Fruit fly (Drosophila melanogaster) whole organism, prepupa: ENCODE measurements around the gene CG13309.

Experiments used
- Blimp-1 ChIP-seq: fragments of 200-800 bp; sonication (Bioruptor generic); optimal IDR thresholded peaks from 3 replicates; lab custom pipeline; 2017; ENCODE audit warnings: missing biosample characterization, missing genetic modification characterization, mild to moderate bottlenecking, moderate library complexity, missing genetic modification reagents
- CG10669 ChIP-seq: fragments of 200-800 bp; sonication (Bioruptor generic); optimal IDR thresholded peaks from 3 replicates; lab custom pipeline; 2018; ENCODE audit warnings: missing biosample characterization, mild to moderate bottlenecking, missing genetic modification characterization, moderate library complexity
- CG11294 ChIP-seq: fragments of 200-800 bp; sonication (Bioruptor generic); IDR thresholded peaks from 2 replicates; pipeline ENCODE4 v1.3.6; 2022; ENCODE audit warnings: missing biosample characterization, missing genetic modification characterization
- CG11762 ChIP-seq: fragments of 200-800 bp; sonication (Bioruptor generic); optimal IDR thresholded peaks from 3 replicates; lab custom pipeline; 2016; ENCODE audit warnings: missing biosample characterization, missing genetic modification characterization; ENCODE audit not compliant: insufficient read depth
- CG11902 ChIP-seq: fragments of 200-800 bp; sonication (Bioruptor generic); optimal IDR thresholded peaks from 3 replicates; lab custom pipeline; 2016; ENCODE audit warnings: missing biosample characterization, missing genetic modification characterization
- CG15336 ChIP-seq: fragments of 200-800 bp; sonication (Bioruptor generic); IDR thresholded peaks from 2 replicates; pipeline ENCODE4 v1.3.6; 2022; ENCODE audit warnings: missing biosample characterization, missing genetic modification characterization
- CG1621 ChIP-seq: fragments of 200-800 bp; sonication (Bioruptor generic); optimal IDR thresholded peaks from 3 replicates; lab custom pipeline; 2018; ENCODE audit warnings: missing biosample characterization, mild to moderate bottlenecking, missing genetic modification characterization
- CG16779 ChIP-seq: fragments of 200-800 bp; sonication (Bioruptor generic); optimal IDR thresholded peaks from 3 replicates; lab custom pipeline; 2017; ENCODE audit warnings: missing biosample characterization, mild to moderate bottlenecking, missing genetic modification characterization
- CG3032 ChIP-seq: fragments of 200-800 bp; optimal IDR thresholded peaks from 2 replicates; lab custom pipeline; 2019; ENCODE audit warnings: missing biosample characterization, mild to moderate bottlenecking, missing genetic modification characterization, moderate library complexity
- CG32006 ChIP-seq: fragments of 200-800 bp; sonication (Bioruptor generic); optimal IDR thresholded peaks from 3 replicates; lab custom pipeline; 2017; ENCODE audit warnings: missing biosample characterization, mild to moderate bottlenecking, missing genetic modification characterization
- CG34406 ChIP-seq: fragments of 200-800 bp; sonication (Bioruptor generic); optimal IDR thresholded peaks from 3 replicates; lab custom pipeline; 2016; ENCODE audit warnings: missing biosample characterization, missing genetic modification characterization
- CG3919 ChIP-seq: fragments of 200-800 bp; sonication (Bioruptor generic); optimal IDR thresholded peaks from 3 replicates; lab custom pipeline; 2016; ENCODE audit warnings: missing biosample characterization, missing genetic modification characterization
- CG4318 ChIP-seq: fragments of 200-800 bp; sonication (Bioruptor generic); optimal IDR thresholded peaks from 3 replicates; lab custom pipeline; 2017; ENCODE audit warnings: missing biosample characterization, mild to moderate bottlenecking, missing genetic modification characterization
- CG6792 ChIP-seq: fragments of 200-800 bp; sonication (Bioruptor generic); optimal IDR thresholded peaks from 3 replicates; lab custom pipeline; 2016; ENCODE audit warnings: missing biosample characterization, missing genetic modification characterization
- CG6808 ChIP-seq: fragments of 200-800 bp; sonication (Bioruptor generic); optimal IDR thresholded peaks from 3 replicates; lab custom pipeline; 2017; ENCODE audit warnings: missing biosample characterization, missing genetic modification characterization, mild to moderate bottlenecking, moderate library complexity, missing genetic modification reagents
- CG6854 ChIP-seq: fragments of 200-800 bp; sonication (Bioruptor generic); optimal IDR thresholded peaks from 2 replicates; lab custom pipeline; 2017; ENCODE audit warnings: missing biosample characterization, mild to moderate bottlenecking, missing genetic modification characterization
- CG8119 ChIP-seq: fragments of 200-800 bp; sonication (Bioruptor generic); IDR thresholded peaks from 3 replicates; pipeline ENCODE4 v1.3.6; 2022; ENCODE audit warnings: missing biosample characterization, missing genetic modification characterization
- CG8319 ChIP-seq: fragments of 200-800 bp; sonication (Bioruptor generic); optimal IDR thresholded peaks from 3 replicates; lab custom pipeline; 2016; ENCODE audit warnings: missing biosample characterization, missing genetic modification characterization
- CG8632 ChIP-seq: fragments of 200-800 bp; sonication (Bioruptor generic); optimal IDR thresholded peaks from 3 replicates; lab custom pipeline; 2016; ENCODE audit warnings: missing biosample characterization, missing genetic modification characterization
- CG9139 ChIP-seq: fragments of 200-800 bp; sonication (Bioruptor generic); optimal IDR thresholded peaks from 3 replicates; lab custom pipeline; 2017; ENCODE audit warnings: missing biosample characterization, mild to moderate bottlenecking, missing genetic modification characterization
- Eip75B ChIP-seq: fragments of 200-800 bp; sonication (Bioruptor generic); optimal IDR thresholded peaks from 3 replicates; lab custom pipeline; 2016; ENCODE audit warnings: missing biosample characterization, missing genetic modification characterization
- Eip78C ChIP-seq: fragments of 200-800 bp; sonication (Bioruptor generic); peaks from one replicate; lab custom pipeline; 2016; ENCODE audit warnings: missing biosample characterization, missing genetic modification characterization
- Eip93F ChIP-seq: fragments of 200-800 bp; sonication (Bioruptor generic); optimal IDR thresholded peaks from 2 replicates; lab custom pipeline; 2016; ENCODE audit warnings: missing biosample characterization, mild to moderate bottlenecking, missing genetic modification characterization
- Ets21C ChIP-seq: fragments of 200-800 bp; sonication (Bioruptor generic); optimal IDR thresholded peaks from 3 replicates; lab custom pipeline; 2016; ENCODE audit warnings: missing biosample characterization, missing genetic modification characterization
- Ets96B ChIP-seq: fragments of 200-800 bp; optimal IDR thresholded peaks from 2 replicates; lab custom pipeline; 2019; ENCODE audit warnings: missing biosample characterization, mild to moderate bottlenecking, missing genetic modification characterization, moderate library complexity
- Gug ChIP-seq: fragments of 200-800 bp; sonication (Bioruptor generic); IDR thresholded peaks from 2 replicates; pipeline ENCODE4 v1.3.6; 2022; ENCODE audit warnings: missing biosample characterization, missing genetic modification characterization
- Hr4 ChIP-seq: fragments of 200-800 bp; sonication (Bioruptor generic); optimal IDR thresholded peaks from 3 replicates; lab custom pipeline; 2016; ENCODE audit warnings: missing biosample characterization, missing genetic modification characterization
- Lpt ChIP-seq: fragments of 200-800 bp; sonication (Bioruptor generic); optimal IDR thresholded peaks from 3 replicates; lab custom pipeline; 2016; ENCODE audit warnings: missing biosample characterization, missing genetic modification characterization
- Met ChIP-seq: fragments of 200-800 bp; sonication (Bioruptor generic); optimal IDR thresholded peaks from 3 replicates; lab custom pipeline; 2016; ENCODE audit warnings: missing biosample characterization, missing genetic modification characterization
- Smox ChIP-seq: fragments of 200-800 bp; sonication (Bioruptor generic); optimal IDR thresholded peaks from 3 replicates; lab custom pipeline; 2016; ENCODE audit warnings: missing biosample characterization, missing genetic modification characterization
- Sox14 ChIP-seq: fragments of 200-800 bp; sonication (Bioruptor generic); optimal IDR thresholded peaks from 3 replicates; lab custom pipeline; 2016; ENCODE audit warnings: missing biosample characterization, missing genetic modification characterization
- Sox15 ChIP-seq: fragments of 200-800 bp; sonication (Bioruptor generic); optimal IDR thresholded peaks from 3 replicates; lab custom pipeline; 2016; ENCODE audit warnings: missing biosample characterization, missing genetic modification characterization
- achi ChIP-seq: fragments of 200-800 bp; sonication (Bioruptor generic); optimal IDR thresholded peaks from 3 replicates; lab custom pipeline; 2016; ENCODE audit warnings: missing biosample characterization, missing genetic modification characterization
- acj6 ChIP-seq: fragments of 200-800 bp; sonication (Bioruptor generic); optimal IDR thresholded peaks from 3 replicates; lab custom pipeline; 2016; ENCODE audit warnings: missing biosample characterization, missing genetic modification characterization
- dsx ChIP-seq: fragments of 200-800 bp; optimal IDR thresholded peaks from 3 replicates; lab custom pipeline; 2019; ENCODE audit warnings: missing biosample characterization, mild to moderate bottlenecking, missing genetic modification characterization, moderate library complexity; ENCODE audit not compliant: poor library complexity, severe bottlenecking
- esn ChIP-seq: fragments of 200-800 bp; sonication (Bioruptor generic); optimal IDR thresholded peaks from 2 replicates; lab custom pipeline; 2016; ENCODE audit warnings: missing biosample characterization, mild to moderate bottlenecking, missing genetic modification characterization, moderate library complexity
- fkh ChIP-seq: fragments of 200-800 bp; sonication (Bioruptor generic); optimal IDR thresholded peaks from 3 replicates; lab custom pipeline; 2017; ENCODE audit warnings: missing biosample characterization, mild to moderate bottlenecking, missing genetic modification characterization, moderate library complexity
- net ChIP-seq: fragments of 200-800 bp; sonication (Bioruptor generic); optimal IDR thresholded peaks from 3 replicates; lab custom pipeline; 2016; ENCODE audit warnings: missing biosample characterization, missing genetic modification characterization
- pdm3 ChIP-seq: fragments of 200-800 bp; sonication (Bioruptor generic); optimal IDR thresholded peaks from 3 replicates; lab custom pipeline; 2016; ENCODE audit warnings: missing biosample characterization, missing genetic modification characterization
- spab ChIP-seq: fragments of 200-800 bp; sonication (Bioruptor generic); optimal IDR thresholded peaks from 2 replicates; lab custom pipeline; 2017; ENCODE audit warnings: missing biosample characterization, mild to moderate bottlenecking, missing genetic modification characterization, missing genetic modification reagents
- ss ChIP-seq, 2 experiments: fragments of 200-800 bp; sonication (Bioruptor generic); optimal IDR thresholded peaks; 2 replicates in 1 of 2; 3 replicates in 1 of 2; lab custom pipeline; 2017 to 2018; ENCODE audit warnings: mild to moderate bottlenecking in 2 of 2, missing biosample characterization in 2 of 2, missing genetic modification characterization in 2 of 2, moderate library complexity in 1 of 2
- svp ChIP-seq: fragments of 200-800 bp; sonication (Bioruptor generic); peaks from one replicate; lab custom pipeline; 2016; ENCODE audit warnings: missing biosample characterization, missing genetic modification characterization
- topi ChIP-seq: fragments of 200-800 bp; sonication (Bioruptor generic); optimal IDR thresholded peaks from 3 replicates; lab custom pipeline; 2016; ENCODE audit warnings: missing biosample characterization, missing genetic modification characterization
- vri ChIP-seq: fragments of 200-800 bp; sonication (Bioruptor generic); optimal IDR thresholded peaks from 3 replicates; lab custom pipeline; 2016; ENCODE audit warnings: missing biosample characterization, mild to moderate bottlenecking, missing genetic modification characterization

CG13309 gene

DNA sequence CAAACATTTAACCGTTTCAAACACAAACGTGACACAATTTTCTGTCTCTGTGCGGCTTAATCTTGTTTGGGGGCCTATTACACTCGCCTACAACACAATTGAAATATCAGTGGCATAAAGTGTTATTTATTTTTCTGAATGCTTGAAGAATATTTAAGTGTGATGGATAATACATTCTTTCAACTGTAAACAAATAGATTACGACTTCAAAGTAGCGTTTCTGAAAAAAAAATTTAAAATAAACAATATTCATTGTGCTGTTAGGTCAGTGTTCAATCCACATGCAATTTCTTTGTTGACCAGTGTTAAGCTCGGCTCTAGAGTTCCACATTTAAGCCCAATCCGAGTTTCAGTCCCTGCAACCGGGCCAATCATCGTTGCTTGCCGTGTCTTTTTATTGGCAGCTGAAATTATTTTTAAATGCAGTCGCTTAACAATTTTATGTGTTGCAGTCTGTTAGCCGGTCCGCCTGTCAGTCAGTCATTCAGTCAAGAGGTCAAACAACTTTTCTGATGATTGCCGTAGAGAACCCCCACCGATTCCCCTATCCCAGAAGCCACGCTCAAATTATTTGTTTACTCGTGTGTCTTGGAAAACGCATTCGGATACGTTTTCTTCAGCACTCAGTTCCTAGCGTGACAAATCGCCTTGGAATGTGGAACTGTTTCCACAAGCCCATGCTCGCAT, 37.1 kb upstream of the CG13309 start (continued):
- TF ChIP-seq CG8119 (GFP tag; lab: Robert Waterston, UW) = peak; percentile 88
- peak; percentile 10 for TF ChIP-seq topi (GFP tag; lab: Kevin White, UChicago)
- peak; percentile 56 for TF ChIP-seq spab (GFP tag; lab: Kevin White, UChicago)
- no peak for TF ChIP-seq Ets21C (GFP tag; lab: Kevin White, UChicago)
- TF ChIP-seq Ets96B (tag; lab: Kevin White, UChicago) = peak; percentile 64
- TF ChIP-seq dsx (GFP tag; lab: Kevin White, UChicago) = peak; percentile 47
- TF ChIP-seq achi = peak; percentile 66
- TF ChIP-seq CG1621 (tag; lab: Kevin White, UChicago) = peak; percentile 60
- peak; percentile 13 for TF ChIP-seq CG8319 (GFP tag; lab: Kevin White, UChicago)
- peak; percentile 47 for TF ChIP-seq CG11762 (GFP tag; lab: Kevin White, UChicago)
- TF ChIP-seq Sox14 (GFP tag; lab: Kevin White, UChicago) = peak; percentile 31
- peak; percentile 65 for TF ChIP-seq CG10669
- no peak for TF ChIP-seq Eip93F (GFP tag; lab: Kevin White, UChicago)
- peak; percentile 9 for TF ChIP-seq CG11902 (GFP tag; lab: Kevin White, UChicago)
- peak; percentile 1 for TF ChIP-seq CG9139 (GFP tag; lab: Kevin White, UChicago)
- peak; percentile 46 for TF ChIP-seq CG4318
- TF ChIP-seq Lpt (GFP tag; lab: Kevin White, UChicago) = peak; percentile 60
- peak; percentile 32 for TF ChIP-seq Eip75B
- peak; percentile 76 for TF ChIP-seq CG32006
- peak; percentile 70 for TF ChIP-seq net (GFP tag; lab: Kevin White, UChicago)
- peak; percentile 72 for TF ChIP-seq pdm3 (GFP tag; lab: Kevin White, UChicago)
- TF ChIP-seq CG16779 = no peak
- peak; percentile 69 for TF ChIP-seq CG3919 (GFP tag; lab: Kevin White, UChicago)
- TF ChIP-seq acj6 (GFP tag; lab: Kevin White, UChicago) = peak; percentile 60
- TF ChIP-seq esn (GFP tag; lab: Kevin White, UChicago) = peak; percentile 56
- peak; percentile 86 for TF ChIP-seq CG15336 (GFP tag; lab: Robert Waterston, UW)
- TF ChIP-seq CG6808 (GFP tag; lab: Kevin White, UChicago) = peak; percentile 49
- TF ChIP-seq fkh (GFP tag; lab: Kevin White, UChicago) = no peak
- no peak for TF ChIP-seq svp (GFP tag; lab: Kevin White, UChicago)
- peak; percentile 57 for TF ChIP-seq Gug
- peak; percentile 47 to 63 for TF ChIP-seq ss (GFP tag; optimal IDR thresholded peaks at IDR 0.05; lab: Kevin White, UChicago)
- TF ChIP-seq CG3032 = peak; percentile 58
- peak; percentile 56 for TF ChIP-seq CG6792 (GFP tag; lab: Kevin White, UChicago)
- peak; percentile 94 for TF ChIP-seq Eip78C (GFP tag; lab: Kevin White, UChicago)

DNA sequence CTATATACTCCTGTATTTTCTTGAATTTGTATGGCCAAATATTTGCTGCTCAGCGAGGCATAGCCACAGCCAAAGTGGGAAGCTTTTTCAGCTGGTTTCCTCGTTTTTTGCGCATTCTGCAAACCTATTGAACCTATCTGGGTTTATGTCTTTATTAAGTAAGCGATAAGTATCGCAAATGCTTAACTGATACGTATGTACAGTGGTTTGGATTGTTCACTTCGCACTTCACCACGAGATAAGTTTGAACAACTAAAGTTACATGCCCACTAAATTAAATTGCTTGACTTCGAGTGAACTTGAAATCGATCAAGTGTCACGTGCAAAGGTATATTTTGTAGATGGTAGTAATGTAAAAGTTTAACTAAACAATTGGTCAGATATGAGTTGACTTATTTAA, 36.5 kb upstream of the CG13309 start:
- TF ChIP-seq acj6 (GFP tag; lab: Kevin White, UChicago) (no peak), CG11294 (GFP tag; lab: Robert Waterston, UW) (no peak), vri (GFP tag; lab: Kevin White, UChicago) (peak; percentile 51), CG32006 (no peak)

DNA sequence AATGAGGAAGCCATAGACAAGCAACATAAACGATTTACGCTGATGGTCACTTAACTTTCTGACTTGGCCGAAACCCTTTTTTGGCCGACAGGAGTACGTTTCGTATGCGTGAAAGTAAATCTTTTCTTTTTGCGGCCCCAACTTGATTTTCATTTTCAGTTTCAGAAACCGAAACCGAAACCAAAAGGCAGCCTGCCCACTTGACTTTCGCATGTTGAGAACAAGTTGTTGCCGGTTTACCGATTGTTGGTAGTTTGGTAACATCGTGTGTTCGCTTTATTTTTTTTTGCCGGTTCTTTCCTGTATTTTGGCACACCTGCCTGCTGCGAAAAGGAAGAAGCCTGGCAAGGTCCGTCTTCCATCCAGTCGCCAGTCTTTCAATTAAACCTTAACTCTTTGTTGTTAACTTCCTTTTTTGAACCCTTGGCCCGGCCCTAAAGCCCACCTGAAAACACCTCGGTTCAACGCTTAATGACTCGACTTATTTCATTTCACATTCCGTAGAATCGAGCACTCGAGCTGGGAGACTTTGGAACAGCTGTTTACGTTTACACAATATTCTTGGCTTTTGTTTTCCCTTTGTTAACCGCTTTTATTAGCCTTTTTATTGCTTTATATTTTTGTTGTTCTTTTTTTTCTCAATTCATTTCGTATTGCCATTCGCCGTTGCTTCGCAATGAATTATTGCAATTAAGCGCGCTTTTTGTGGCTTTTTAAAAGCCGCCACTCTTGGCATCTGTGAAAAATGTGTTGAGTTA, 35.0 kb upstream of the CG13309 start:
- TF ChIP-seq Ets21C (GFP tag; lab: Kevin White, UChicago) = no peak
- peak; percentile 70 for TF ChIP-seq CG9139 (GFP tag; lab: Kevin White, UChicago)
- peak; percentile 14 for TF ChIP-seq svp (GFP tag; lab: Kevin White, UChicago)
- peak; percentile 11 for TF ChIP-seq CG10669
- TF ChIP-seq net (GFP tag; lab: Kevin White, UChicago) = no peak
- TF ChIP-seq ss (GFP tag; optimal IDR thresholded peaks at IDR 0.05; lab: Kevin White, UChicago) = peak; percentile 52 to 73
- no peak for TF ChIP-seq Sox15 (GFP tag; lab: Kevin White, UChicago)
- peak; percentile 37 for TF ChIP-seq CG1621 (tag; lab: Kevin White, UChicago)
- TF ChIP-seq Met = peak; percentile 27
- TF ChIP-seq Blimp-1 (GFP tag; lab: Kevin White, UChicago) = peak; percentile 99
- no peak for TF ChIP-seq CG34406 (GFP tag; lab: Kevin White, UChicago)
- peak; percentile 60 for TF ChIP-seq CG6808 (GFP tag; lab: Kevin White, UChicago)
- no peak for TF ChIP-seq Smox (GFP tag; lab: Kevin White, UChicago)
- TF ChIP-seq CG6854 = peak; percentile 81
- TF ChIP-seq Sox14 (GFP tag; lab: Kevin White, UChicago) = peak; percentile 32
- TF ChIP-seq vri (GFP tag; lab: Kevin White, UChicago) = peak; percentile 38
- no peak for TF ChIP-seq Eip75B
- TF ChIP-seq Eip78C (GFP tag; lab: Kevin White, UChicago) = peak; percentile 73
- no peak for TF ChIP-seq CG8319 (GFP tag; lab: Kevin White, UChicago)
- no peak for TF ChIP-seq Hr4
- TF ChIP-seq CG8632 (GFP tag; lab: Kevin White, UChicago) = peak; percentile 15
